Fruit fly (Drosophila melanogaster) whole organism, embryonic: Measurements from ENCODE around the gene CG13601.

Source experiments
- B-H2 ChIP-seq: fragments of 200-800 bp; sonication (Bioruptor generic); optimal IDR thresholded peaks from 2 replicates; lab custom pipeline; 2018; ENCODE audit warnings: missing biosample characterization, mild to moderate bottlenecking, missing genetic modification characterization
- CG10321 ChIP-seq: fragments of 200-800 bp; sonication (Bioruptor generic); IDR thresholded peaks from 2 replicates; pipeline ENCODE4 v1.3.6; 2022; ENCODE audit warnings: missing biosample characterization, missing genetic modification characterization
- CG10959 ChIP-seq: fragments of 200-800 bp; sonication (Bioruptor generic); IDR thresholded peaks from 2 replicates; pipeline ENCODE4 v1.3.6; 2022; ENCODE audit warnings: missing biosample characterization, missing genetic modification characterization
- CG11560 ChIP-seq: fragments of 200-800 bp; sonication (Bioruptor generic); IDR thresholded peaks from 3 replicates; pipeline ENCODE4 v1.3.6; 2022; ENCODE audit warnings: missing biosample characterization, missing genetic modification characterization
- CG12659 ChIP-seq: fragments of 200-800 bp; sonication (Bioruptor generic); optimal IDR thresholded peaks from 3 replicates; lab custom pipeline; 2017; ENCODE audit warnings: mild to moderate bottlenecking, missing biosample characterization, missing genetic modification reagents, missing genetic modification characterization
- CG13624 ChIP-seq: fragments of 200-800 bp; sonication (Bioruptor generic); optimal IDR thresholded peaks from 2 replicates; lab custom pipeline; 2016; ENCODE audit warnings: missing biosample characterization, missing genetic modification characterization
- CG1792 ChIP-seq: fragments of 200-800 bp; sonication (Bioruptor generic); optimal IDR thresholded peaks from 2 replicates; lab custom pipeline; 2016; ENCODE audit warnings: missing biosample characterization, missing genetic modification characterization
- CG18599 ChIP-seq: fragments of 200-800 bp; sonication (Bioruptor generic); optimal IDR thresholded peaks from 3 replicates; lab custom pipeline; 2017; ENCODE audit warnings: missing biosample characterization, missing genetic modification characterization, mild to moderate bottlenecking, moderate library complexity, missing genetic modification reagents
- CG2678 ChIP-seq: fragments of 200-800 bp; sonication (Bioruptor generic); optimal IDR thresholded peaks from 3 replicates; lab custom pipeline; 2019; ENCODE audit warnings: missing biosample characterization, mild to moderate bottlenecking, missing genetic modification characterization, moderate library complexity
- CG3163 ChIP-seq: fragments of 200-800 bp; sonication (Bioruptor generic); optimal IDR thresholded peaks from 3 replicates; lab custom pipeline; 2016; ENCODE audit warnings: missing biosample characterization, missing genetic modification characterization
- CG32772 ChIP-seq: fragments of 200-800 bp; sonication (Bioruptor generic); IDR thresholded peaks from 2 replicates; pipeline ENCODE4 v1.3.6; 2022; ENCODE audit warnings: missing biosample characterization, missing genetic modification characterization
- CG3281 ChIP-seq: fragments of 200-800 bp; sonication (Bioruptor generic); optimal IDR thresholded peaks from 3 replicates; lab custom pipeline; 2017; ENCODE audit warnings: missing biosample characterization, mild to moderate bottlenecking, missing genetic modification characterization
- CG42726 ChIP-seq: fragments of 200-800 bp; sonication (Bioruptor generic); IDR thresholded peaks from 2 replicates; pipeline ENCODE4 v1.3.6; 2022; ENCODE audit warnings: missing biosample characterization, missing genetic modification characterization; ENCODE audit not compliant: partially characterized antibody
- CG4617 ChIP-seq: fragments of 200-800 bp; sonication (Bioruptor generic); optimal IDR thresholded peaks from 3 replicates; lab custom pipeline; 2016; ENCODE audit warnings: missing biosample characterization, missing genetic modification characterization, borderline replicate concordance
- CG6689 ChIP-seq: fragments of 200-800 bp; sonication (Bioruptor generic); IDR thresholded peaks from 2 replicates; pipeline ENCODE4 v1.3.6; 2022; ENCODE audit warnings: missing biosample characterization, missing genetic modification characterization
- CG8290 ChIP-seq, 3 experiments: fragments of 200-800 bp; sonication (Bioruptor generic); optimal IDR thresholded peaks; 2 replicates each; lab custom pipeline; 2016 to 2019; ENCODE audit warnings: missing biosample characterization in 3 of 3, missing genetic modification characterization in 3 of 3, mild to moderate bottlenecking in 2 of 3, moderate library complexity in 1 of 3
- CG9437 ChIP-seq: fragments of 200-800 bp; sonication (Bioruptor generic); optimal IDR thresholded peaks from 2 replicates; lab custom pipeline; 2018; ENCODE audit warnings: missing biosample characterization, mild to moderate bottlenecking, missing genetic modification characterization
- CHES-1-like ChIP-seq: fragments of 200-800 bp; sonication (Bioruptor generic); optimal IDR thresholded peaks from 2 replicates; lab custom pipeline; 2016; ENCODE audit warnings: missing biosample characterization, missing genetic modification characterization
- CrebB ChIP-seq: fragments of 200-800 bp; sonication (Bioruptor generic); optimal IDR thresholded peaks from 3 replicates; lab custom pipeline; 2018; ENCODE audit warnings: missing biosample characterization, mild to moderate bottlenecking, missing genetic modification characterization
- D ChIP-seq, 2 experiments: fragments of 200-800 bp in 1 of 2; fragments of >200 bp in 1 of 2; sonication (Bioruptor generic) in 1 of 2; optimal IDR thresholded peaks; 2 replicates in 1 of 2; 3 replicates in 1 of 2; lab custom pipeline; 2017; ENCODE audit warnings: mild to moderate bottlenecking in 1 of 2, missing biosample characterization in 1 of 2, missing genetic modification characterization in 1 of 2, missing genetic modification reagents in 1 of 2
- ERR ChIP-seq: fragments of 200-800 bp; sonication (Bioruptor generic); optimal IDR thresholded peaks from 2 replicates; lab custom pipeline; 2016; ENCODE audit warnings: missing biosample characterization, missing genetic modification characterization
- HLH3B ChIP-seq: fragments of 200-800 bp; sonication (Bioruptor generic); IDR thresholded peaks from 2 replicates; pipeline ENCODE4 v1.3.6; 2022; ENCODE audit warnings: missing biosample characterization, missing genetic modification characterization
- Lim3 ChIP-seq: fragments of 200-800 bp; sonication (Bioruptor generic); IDR thresholded peaks from 2 replicates; pipeline ENCODE4 v1.3.6; 2022; ENCODE audit warnings: missing biosample characterization, missing genetic modification characterization
- Mad ChIP-seq: fragments of 200-800 bp; sonication (Bioruptor generic); optimal IDR thresholded peaks from 2 replicates; lab custom pipeline; 2016; ENCODE audit warnings: missing biosample characterization, missing genetic modification characterization
- Mes4 ChIP-seq: fragments of 200-800 bp; sonication (Bioruptor generic); optimal IDR thresholded peaks from 2 replicates; lab custom pipeline; 2016; ENCODE audit warnings: missing biosample characterization, missing genetic modification characterization
- Nf-YB ChIP-seq: fragments of 200-800 bp; sonication (Bioruptor generic); optimal IDR thresholded peaks from 3 replicates; lab custom pipeline; 2019; ENCODE audit warnings: missing biosample characterization, mild to moderate bottlenecking, missing genetic modification characterization, moderate library complexity
- Ptx1 ChIP-seq: fragments of 200-800 bp; sonication (Bioruptor generic); IDR thresholded peaks from 2 replicates; pipeline ENCODE4 v1.3.6; 2022; ENCODE audit warnings: missing biosample characterization, missing genetic modification characterization
- Rx ChIP-seq: fragments of 200-800 bp; sonication (Bioruptor generic); IDR thresholded peaks from 2 replicates; pipeline ENCODE4 v1.3.6; 2022; ENCODE audit warnings: missing biosample characterization, missing genetic modification characterization
- Spps ChIP-seq: fragments of 200-800 bp; sonication (Bioruptor generic); optimal IDR thresholded peaks from 2 replicates; lab custom pipeline; 2018; ENCODE audit warnings: missing biosample characterization, mild to moderate bottlenecking, missing genetic modification characterization
- Sry-δ ChIP-seq: fragments of 200-800 bp; sonication (Bioruptor generic); optimal IDR thresholded peaks from 2 replicates; lab custom pipeline; 2016; ENCODE audit warnings: missing biosample characterization, missing genetic modification characterization
- Xrp1 ChIP-seq: fragments of 200-800 bp; sonication (Bioruptor generic); IDR thresholded peaks from 2 replicates; pipeline ENCODE4 v1.3.6; 2022; ENCODE audit warnings: missing biosample characterization, missing genetic modification characterization
- ato ChIP-seq: fragments of 200-800 bp; sonication (Bioruptor generic); IDR thresholded peaks from 2 replicates; pipeline ENCODE4 v1.3.6; 2022; ENCODE audit warnings: missing biosample characterization, missing genetic modification characterization; ENCODE audit not compliant: partially characterized antibody
- cg ChIP-seq: fragments of 200-800 bp; sonication (Bioruptor generic); optimal IDR thresholded peaks from 3 replicates; lab custom pipeline; 2019; ENCODE audit warnings: missing biosample characterization, mild to moderate bottlenecking, missing genetic modification characterization, moderate library complexity
- chm ChIP-seq: fragments of 200-800 bp; sonication (Bioruptor generic); IDR thresholded peaks from 2 replicates; pipeline ENCODE4 v1.3.6; 2022; ENCODE audit warnings: missing biosample characterization, missing genetic modification characterization
- crc ChIP-seq: fragments of 200-800 bp; sonication (Bioruptor generic); optimal IDR thresholded peaks from 2 replicates; lab custom pipeline; 2016; ENCODE audit warnings: missing biosample characterization, missing genetic modification characterization
- jigr1 ChIP-seq: fragments of 200-800 bp; sonication (Bioruptor generic); IDR thresholded peaks from 3 replicates; pipeline ENCODE4 v1.3.6; 2022; ENCODE audit warnings: missing biosample characterization, missing genetic modification characterization
- kay ChIP-seq: fragments of 200-800 bp; sonication (Bioruptor generic); optimal IDR thresholded peaks from 2 replicates; lab custom pipeline; 2016; ENCODE audit warnings: missing biosample characterization, missing genetic modification characterization
- luna ChIP-seq: fragments of 200-800 bp; sonication (Bioruptor generic); optimal IDR thresholded peaks from 2 replicates; lab custom pipeline; 2016; ENCODE audit warnings: missing biosample characterization, missing genetic modification characterization
- nmo ChIP-seq: fragments of 200-800 bp; sonication (Bioruptor generic); optimal IDR thresholded peaks from 2 replicates; lab custom pipeline; 2018; ENCODE audit warnings: missing biosample characterization, mild to moderate bottlenecking, missing genetic modification characterization, moderate library complexity
- otp ChIP-seq: fragments of 200-800 bp; sonication (Bioruptor generic); IDR thresholded peaks from 3 replicates; pipeline ENCODE4, ENCODE4 v1.3.6; 2022; ENCODE audit warnings: missing biosample characterization, missing genetic modification characterization
- p53 ChIP-seq: fragments of 200-800 bp; sonication (Bioruptor generic); optimal IDR thresholded peaks from 2 replicates; lab custom pipeline; 2016; ENCODE audit warnings: missing biosample characterization, missing genetic modification characterization
- psq ChIP-seq: fragments of 200-800 bp; sonication (Bioruptor generic); optimal IDR thresholded peaks from 2 replicates; lab custom pipeline; 2017; ENCODE audit warnings: missing biosample characterization, missing genetic modification characterization
- pzg ChIP-seq: fragments of 200-800 bp; sonication (Bioruptor generic); optimal IDR thresholded peaks from 3 replicates; lab custom pipeline; 2018; ENCODE audit warnings: missing biosample characterization, mild to moderate bottlenecking, missing genetic modification characterization, moderate library complexity
- ranshi ChIP-seq: fragments of 200-800 bp; sonication (Bioruptor generic); IDR thresholded peaks from 2 replicates; pipeline ENCODE4 v1.3.6; 2022; ENCODE audit warnings: missing biosample characterization, missing genetic modification characterization
- sim ChIP-seq: fragments of 200-800 bp; sonication (Bioruptor generic); IDR thresholded peaks from 2 replicates; pipeline ENCODE4 v1.3.6; 2022; ENCODE audit warnings: missing biosample characterization, missing genetic modification characterization
- slou ChIP-seq: fragments of 200-800 bp; sonication (Bioruptor generic); optimal IDR thresholded peaks from 3 replicates; lab custom pipeline; 2016; ENCODE audit warnings: missing biosample characterization, missing genetic modification characterization
- tna ChIP-seq: fragments of 200-800 bp; sonication (Bioruptor generic); IDR thresholded peaks from 2 replicates; pipeline ENCODE4 v1.3.6; 2022; ENCODE audit warnings: missing biosample characterization, missing genetic modification characterization; ENCODE audit not compliant: partially characterized antibody
- twi ChIP-seq: fragments of 200-800 bp; optimal IDR thresholded peaks from 2 replicates; lab custom pipeline; 2019; ENCODE audit warnings: missing biosample characterization, mild to moderate bottlenecking, missing genetic modification characterization, moderate library complexity
- unpg ChIP-seq: fragments of 200-800 bp; sonication (Bioruptor generic); optimal IDR thresholded peaks from 3 replicates; lab custom pipeline; 2018; ENCODE audit warnings: missing biosample characterization, mild to moderate bottlenecking, missing genetic modification characterization, moderate library complexity
- wek ChIP-seq: fragments of 200-800 bp; sonication (Bioruptor generic); optimal IDR thresholded peaks from 3 replicates; lab custom pipeline; 2018; ENCODE audit warnings: missing biosample characterization, mild to moderate bottlenecking, missing genetic modification characterization, moderate library complexity

Gene CG13601

DNA sequence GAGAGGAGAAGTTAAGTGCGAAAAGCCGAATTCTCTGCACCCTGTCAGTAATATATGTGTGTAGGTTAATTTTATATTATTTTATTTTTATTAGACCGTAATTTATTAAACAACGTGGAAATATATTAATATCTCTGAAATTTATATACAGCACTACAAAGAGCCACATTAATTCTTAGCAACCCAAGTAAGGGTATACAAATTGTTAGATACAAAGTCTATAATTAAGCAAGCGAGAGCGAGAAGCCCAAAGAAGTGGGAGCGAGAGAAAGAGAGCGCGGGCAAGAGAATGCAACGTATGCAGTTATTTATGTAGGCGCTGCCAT, 40.4 kb downstream of the CG13601 start (continued):
- TF ChIP-seq CG2678 = peak; percentile 94
- TF ChIP-seq Mes4 (GFP tag; lab: Kevin White, UChicago) = peak; percentile 3
- no peak for TF ChIP-seq luna
- no peak for TF ChIP-seq p53
- peak; percentile 84 for TF ChIP-seq CG8290 (GFP tag; optimal IDR thresholded peaks at IDR 0.05; lab: Kevin White, UChicago)
- peak in 1 of 2 experiments; percentile 77 for TF ChIP-seq CG8290 (tag; optimal IDR thresholded peaks at IDR 0.05; lab: Kevin White, UChicago)
- TF ChIP-seq cg = no peak
- no peak for TF ChIP-seq D (optimal IDR thresholded peaks at IDR 0.05; lab: Kevin White, UChicago)
- peak; percentile 95 for TF ChIP-seq D (GFP tag; optimal IDR thresholded peaks at IDR 0.05; lab: Kevin White, UChicago)
- TF ChIP-seq chm (GFP tag; lab: Robert Waterston, UW) = peak; percentile 96; the same call in 1 of the 2 replicates
- peak; percentile 80 for TF ChIP-seq Nf-YB (GFP tag; lab: Kevin White, UChicago)
- no peak for TF ChIP-seq ato (GFP tag; lab: Robert Waterston, UW)
- TF ChIP-seq otp = peak; percentile 94
- no peak for TF ChIP-seq ERR (GFP tag; lab: Kevin White, UChicago)
- peak; percentile 98 for TF ChIP-seq Xrp1 (GFP tag; lab: Robert Waterston, UW)
- no peak for TF ChIP-seq CHES-1-like (GFP tag; lab: Kevin White, UChicago)
- peak; percentile 72 for TF ChIP-seq CG3281 (GFP tag; lab: Kevin White, UChicago)
- TF ChIP-seq CG13624 (GFP tag; lab: Kevin White, UChicago) = peak; percentile 24
- peak; percentile 92 for TF ChIP-seq CG32772
- TF ChIP-seq pzg (GFP tag; lab: Kevin White, UChicago) = no peak
- peak; percentile 78 for TF ChIP-seq CrebB
- peak; percentile 45 for TF ChIP-seq Mad (GFP tag; lab: Kevin White, UChicago)
- TF ChIP-seq tna (GFP tag; lab: Robert Waterston, UW) = no peak
- peak; percentile 94 for TF ChIP-seq HLH3B (GFP tag; lab: Robert Waterston, UW)
- no peak for TF ChIP-seq Lim3 (GFP tag; lab: Robert Waterston, UW)
- no peak for TF ChIP-seq Sry-δ (GFP tag; lab: Kevin White, UChicago)
- TF ChIP-seq jigr1 (GFP tag; lab: Robert Waterston, UW) = peak; percentile 69; the same call in 2 of the 3 replicates
- TF ChIP-seq CG11560 (tag; lab: Robert Waterston, UW) = peak; percentile 80
- TF ChIP-seq wek (GFP tag; lab: Kevin White, UChicago) = peak; percentile 13
- TF ChIP-seq CG3163 = no peak
- no peak for TF ChIP-seq slou (GFP tag; lab: Kevin White, UChicago)
- peak; percentile 84 for TF ChIP-seq psq (GFP tag; lab: Kevin White, UChicago)
- TF ChIP-seq twi (tag; lab: Kevin White, UChicago) = peak; percentile 86

DNA sequence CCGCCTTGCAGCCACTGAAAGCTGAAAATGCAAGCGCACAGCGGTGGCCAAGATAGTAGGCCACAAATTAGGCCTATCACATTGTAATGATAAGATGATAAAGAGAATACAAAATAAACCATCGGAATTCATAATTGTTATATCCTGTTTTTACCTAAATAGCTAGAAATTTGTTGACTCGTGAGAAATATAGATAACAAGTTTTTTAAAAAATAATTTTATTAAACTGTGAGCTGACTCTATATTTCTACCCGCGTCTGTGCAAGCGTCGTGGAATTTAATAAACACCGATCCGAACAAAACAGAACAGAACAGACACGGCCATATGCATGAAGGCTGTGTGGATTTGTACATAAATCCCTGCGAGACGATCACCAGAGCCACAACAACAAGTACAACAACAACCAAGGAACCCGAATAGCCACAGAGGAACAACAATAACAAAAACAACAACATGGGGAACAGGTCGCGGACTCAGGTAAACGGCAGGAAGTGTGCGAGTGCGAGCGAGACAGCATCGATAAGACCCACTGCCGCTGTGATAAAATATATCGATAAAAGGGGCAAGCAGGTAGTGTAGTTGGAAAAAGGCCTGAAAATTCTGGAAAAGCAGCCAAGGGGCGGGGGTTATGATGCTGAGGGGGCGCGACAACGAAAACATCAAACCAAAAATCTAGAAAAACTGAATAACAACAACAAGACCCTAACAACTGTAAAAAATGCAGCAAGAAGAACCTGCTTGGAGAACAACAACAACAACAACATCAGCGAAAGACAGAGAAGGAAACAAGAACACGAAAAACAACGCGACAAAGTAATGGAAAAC, 41.0 kb downstream of the CG13601 start:
- TF ChIP-seq Ptx1 (GFP tag; lab: Robert Waterston, UW) (peak; percentile 83), CG9437 (peak; percentile 80), sim (GFP tag; lab: Robert Waterston, UW) (peak; percentile 83), CG12659 (GFP tag; lab: Kevin White, UChicago) (peak; percentile 70), CG18599 (peak; percentile 73), kay (GFP tag; lab: Kevin White, UChicago) (peak; percentile 52), CG6689 (GFP tag; lab: Robert Waterston, UW) (peak; percentile 89), CG42726 (GFP tag; lab: Robert Waterston, UW) (no peak), CG10959 (GFP tag; lab: Robert Waterston, UW) (peak; percentile 85), crc (GFP tag; lab: Kevin White, UChicago) (peak; percentile 36), Rx (GFP tag; lab: Robert Waterston, UW) (peak; percentile 59), unpg (GFP tag; lab: Kevin White, UChicago) (peak; percentile 92), Spps (tag; lab: Kevin White, UChicago) (peak; percentile 91), nmo (GFP tag; lab: Kevin White, UChicago) (peak; percentile 94), CG4617 (GFP tag; lab: Kevin White, UChicago) (peak; percentile 37), B-H2 (no peak), CG1792 (GFP tag; lab: Kevin White, UChicago) (peak; percentile 44), ranshi (GFP tag; lab: Robert Waterston, UW) (peak; percentile 81), CG10321 (GFP tag; lab: Robert Waterston, UW) (no peak)
